Worm (Caenorhabditis elegans) whole organism, early embryonic: ENCODE measurements around the gene F49H12.4.
"Not testable (repeated sequence)": the region's sequence is repeated elsewhere in the genome, so short reads cannot be mapped to it uniquely, and the experiment has no call there.

Source experiments
- ama-1 ChIP-seq: fragments of 150-350 bp; optimal IDR thresholded peaks from 2 replicates; lab custom pipeline; 2014
- ceh-13 ChIP-seq: fragments of 200-800 bp; sonication (Bioruptor generic); optimal IDR thresholded peaks from 2 replicates; lab custom pipeline; 2018; ENCODE audit warnings: mild to moderate bottlenecking, missing genetic modification characterization, missing compliant biosample characterization
- hmbx-1 ChIP-seq: sonication (generic microtip); optimal IDR thresholded peaks from 2 replicates; lab custom pipeline; 2016; ENCODE audit warnings: mild to moderate bottlenecking, missing genetic modification characterization, missing compliant biosample characterization
- hnd-1 ChIP-seq: sonication (generic microtip); optimal IDR thresholded peaks from 2 replicates; lab custom pipeline; 2016; ENCODE audit warnings: missing genetic modification characterization, missing compliant biosample characterization

ce11 chrX:2056875-2057274, 22.8 kb upstream of the F49H12.4 start:
- TF ChIP-seq ceh-13 (GFP tag; lab: Kevin White, UChicago); hmbx-1 (tag; lab: Kevin White, UChicago); ama-1; hnd-1: not testable (repeated sequence)
